Fruit fly (Drosophila melanogaster) whole organism, embryonic: ENCODE measurements around the gene CG7924.

Source experiments
- CG11504 ChIP-seq: fragments of 200-800 bp; sonication (Bioruptor generic); optimal IDR thresholded peaks from 3 replicates; lab custom pipeline; 2019; ENCODE audit warnings: missing biosample characterization, mild to moderate bottlenecking, missing genetic modification characterization, moderate library complexity
- CG12769 ChIP-seq: fragments of 200-800 bp; sonication (Bioruptor generic); optimal IDR thresholded peaks from 2 replicates; lab custom pipeline; 2019; ENCODE audit warnings: missing biosample characterization, mild to moderate bottlenecking, missing genetic modification characterization, moderate library complexity
- CG13894 ChIP-seq: fragments of 200-800 bp; sonication (Bioruptor generic); optimal IDR thresholded peaks from 3 replicates; lab custom pipeline; 2018; ENCODE audit warnings: missing biosample characterization, mild to moderate bottlenecking, missing genetic modification characterization, moderate library complexity
- CG15011 ChIP-seq: fragments of 200-800 bp; sonication (Bioruptor generic); optimal IDR thresholded peaks from 3 replicates; lab custom pipeline; 2018; ENCODE audit warnings: missing biosample characterization, mild to moderate bottlenecking, missing genetic modification characterization
- CG15514 ChIP-seq: fragments of 200-800 bp; sonication (Bioruptor generic); optimal IDR thresholded peaks from 3 replicates; lab custom pipeline; 2017; ENCODE audit warnings: missing biosample characterization, missing genetic modification characterization, mild to moderate bottlenecking, moderate library complexity, missing genetic modification reagents
- CG18011 ChIP-seq: fragments of 200-800 bp; sonication (Bioruptor generic); optimal IDR thresholded peaks from 2 replicates; lab custom pipeline; 2017; ENCODE audit warnings: missing biosample characterization, missing genetic modification characterization, mild to moderate bottlenecking, moderate library complexity, missing genotype
- CG1832 ChIP-seq: fragments of 200-800 bp; sonication (Bioruptor generic); optimal IDR thresholded peaks from 2 replicates; lab custom pipeline; 2017; ENCODE audit warnings: missing biosample characterization, mild to moderate bottlenecking, missing genetic modification characterization, inconsistent platforms
- CG31388 ChIP-seq: fragments of 200-800 bp; sonication (Bioruptor generic); optimal IDR thresholded peaks from 2 replicates; lab custom pipeline; 2016; ENCODE audit warnings: missing biosample characterization, missing genetic modification characterization
- CG34224 ChIP-seq: fragments of 200-800 bp; sonication (Bioruptor generic); IDR thresholded peaks from 3 replicates; pipeline ENCODE4 v1.3.6; 2022; ENCODE audit warnings: missing biosample characterization, missing genetic modification characterization; ENCODE audit not compliant: partially characterized antibody
- CG34422 ChIP-seq: fragments of 200-800 bp; sonication (Bioruptor generic); IDR thresholded peaks from 3 replicates; pipeline ENCODE4 v1.3.6; 2022; ENCODE audit warnings: missing biosample characterization, missing genetic modification characterization
- CG4282 ChIP-seq: fragments of 200-800 bp; sonication (Bioruptor generic); optimal IDR thresholded peaks from 2 replicates; lab custom pipeline; 2016; ENCODE audit warnings: missing biosample characterization, missing genetic modification characterization
- CG4424 ChIP-seq: fragments of 200-800 bp; sonication (Bioruptor generic); optimal IDR thresholded peaks from 3 replicates; lab custom pipeline; 2016; ENCODE audit warnings: missing biosample characterization, missing genetic modification characterization
- CG8478 ChIP-seq: fragments of >200 bp; optimal IDR thresholded peaks from 2 replicates; lab custom pipeline; 2018
- CG9876 ChIP-seq: fragments of 200-800 bp; sonication (Bioruptor generic); optimal IDR thresholded peaks from 2 replicates; lab custom pipeline; 2016; ENCODE audit warnings: missing biosample characterization, missing genetic modification characterization
- CTCF ChIP-seq: fragments of 200-800 bp; sonication (Bioruptor generic); optimal IDR thresholded peaks from 2 replicates; lab custom pipeline; 2017; ENCODE audit warnings: missing biosample characterization, mild to moderate bottlenecking, missing genetic modification characterization, moderate library complexity
- CrebB ChIP-seq: fragments of 200-800 bp; sonication (Bioruptor generic); optimal IDR thresholded peaks from 3 replicates; lab custom pipeline; 2018; ENCODE audit warnings: missing biosample characterization, mild to moderate bottlenecking, missing genetic modification characterization
- Dek ChIP-seq: fragments of 200-800 bp; sonication (Bioruptor generic); optimal IDR thresholded peaks from 3 replicates; lab custom pipeline; 2019; ENCODE audit warnings: missing biosample characterization, mild to moderate bottlenecking, missing genetic modification characterization, moderate library complexity
- HLH4C ChIP-seq: fragments of 200-800 bp; sonication (Bioruptor generic); IDR thresholded peaks from 3 replicates; pipeline ENCODE4 v1.3.6; 2022; ENCODE audit warnings: missing biosample characterization, missing genetic modification characterization; ENCODE audit not compliant: partially characterized antibody
- Jarid2 ChIP-seq: fragments of 200-800 bp; sonication (Bioruptor generic); optimal IDR thresholded peaks from 3 replicates; lab custom pipeline; 2017; ENCODE audit warnings: mild to moderate bottlenecking, missing biosample characterization, missing genetic modification reagents, missing genetic modification characterization
- Med ChIP-seq: fragments of 200-800 bp; sonication (Bioruptor generic); peaks from one replicate; lab custom pipeline; 2016; ENCODE audit warnings: missing biosample characterization, missing genetic modification characterization, mild to moderate bottlenecking, inconsistent platforms, moderate library complexity
- Nf-YA ChIP-seq: fragments of 200-800 bp; sonication (Bioruptor generic); IDR thresholded peaks from 2 replicates; pipeline ENCODE4 v1.3.6; 2022; ENCODE audit warnings: missing biosample characterization, missing genetic modification characterization
- Opbp ChIP-seq: fragments of 200-800 bp; sonication (Bioruptor generic); IDR thresholded peaks from 3 replicates; pipeline ENCODE4 v1.3.6; 2022; ENCODE audit warnings: missing biosample characterization, missing genetic modification characterization; ENCODE audit not compliant: partially characterized antibody
- Pdp1 ChIP-seq, 2 experiments: fragments of 200-800 bp; sonication (Bioruptor generic); optimal IDR thresholded peaks; 3 replicates each; lab custom pipeline; 2016; ENCODE audit warnings: missing biosample characterization in 2 of 2, missing genetic modification characterization in 2 of 2, mild to moderate bottlenecking in 1 of 2, moderate library complexity in 1 of 2
- Scr ChIP-seq: fragments of 200-800 bp; sonication (Bioruptor generic); IDR thresholded peaks from 2 replicates; pipeline ENCODE4 v1.3.6; 2022; ENCODE audit warnings: missing biosample characterization, missing genetic modification characterization; ENCODE audit not compliant: partially characterized antibody
- Trl ChIP-seq, 3 experiments: fragments of >200 bp in 2 of 3; fragments of 200-800 bp in 1 of 3; sonication (Bioruptor generic) in 1 of 3; optimal IDR thresholded peaks; 2 replicates in 1 of 3; 3 replicates in 2 of 3; lab custom pipeline; 2016 to 2017; ENCODE audit warnings: missing biosample characterization in 1 of 3, missing genetic modification characterization in 1 of 3
- chinmo ChIP-seq: fragments of 200-800 bp; sonication (Bioruptor generic); IDR thresholded peaks from 4 replicates; pipeline ENCODE4 v1.3.6; 2022; ENCODE audit warnings: missing biosample characterization, missing genetic modification characterization; ENCODE audit not compliant: partially characterized antibody
- corto ChIP-seq: fragments of 200-800 bp; sonication (Bioruptor generic); optimal IDR thresholded peaks from 2 replicates; lab custom pipeline; 2016; ENCODE audit warnings: missing biosample characterization, mild to moderate bottlenecking, missing genetic modification characterization, moderate library complexity
- crp ChIP-seq, 2 experiments: fragments of 200-800 bp; sonication (Bioruptor generic); optimal IDR thresholded peaks; 2 replicates in 1 of 2; 3 replicates in 1 of 2; lab custom pipeline; 2017; ENCODE audit warnings: missing biosample characterization in 2 of 2, missing genetic modification characterization in 2 of 2, mild to moderate bottlenecking in 1 of 2, moderate library complexity in 1 of 2
- dan ChIP-seq: fragments of 200-800 bp; sonication (Bioruptor generic); IDR thresholded peaks from 2 replicates; pipeline ENCODE4 v1.3.6; 2022; ENCODE audit warnings: missing biosample characterization, missing genetic modification characterization
- esg ChIP-seq: fragments of 200-800 bp; sonication (Bioruptor generic); conservative IDR thresholded peaks from 2 replicates; pipeline ENCODE4 v1.3.6; 2022; ENCODE audit warnings: missing biosample characterization, missing genetic modification characterization
- ewg ChIP-seq: fragments of 200-800 bp; sonication (Bioruptor generic); optimal IDR thresholded peaks from 3 replicates; lab custom pipeline; 2017; ENCODE audit warnings: mild to moderate bottlenecking, missing biosample characterization, missing genetic modification reagents, missing genetic modification characterization
- exex ChIP-seq: fragments of 200-800 bp; sonication (Bioruptor generic); optimal IDR thresholded peaks from 4 replicates; lab custom pipeline; 2018; ENCODE audit warnings: missing biosample characterization, mild to moderate bottlenecking, missing genetic modification characterization, moderate library complexity
- fd3F ChIP-seq: fragments of 200-800 bp; sonication (Bioruptor generic); optimal IDR thresholded peaks from 2 replicates; lab custom pipeline; 2018; ENCODE audit warnings: missing biosample characterization, mild to moderate bottlenecking, missing genetic modification characterization, moderate library complexity
- gce ChIP-seq: fragments of 200-800 bp; sonication (Bioruptor generic); IDR thresholded peaks from 3 replicates; pipeline ENCODE4 v1.3.6; 2022; ENCODE audit warnings: missing biosample characterization, missing genetic modification characterization
- gcm ChIP-seq: fragments of 200-800 bp; sonication (Bioruptor generic); optimal IDR thresholded peaks from 2 replicates; lab custom pipeline; 2019; ENCODE audit warnings: missing biosample characterization, mild to moderate bottlenecking, missing genetic modification characterization, moderate library complexity
- grn ChIP-seq: fragments of 200-800 bp; sonication (Bioruptor generic); optimal IDR thresholded peaks from 3 replicates; lab custom pipeline; 2017; ENCODE audit warnings: missing biosample characterization, missing genetic modification characterization
- gsb ChIP-seq: fragments of 200-800 bp; sonication (Bioruptor generic); IDR thresholded peaks from 2 replicates; pipeline ENCODE4 v1.3.6; 2022; ENCODE audit warnings: missing biosample characterization, missing genetic modification characterization
- her ChIP-seq: fragments of 200-800 bp; sonication (Bioruptor generic); optimal IDR thresholded peaks from 2 replicates; lab custom pipeline; 2016; ENCODE audit warnings: missing biosample characterization, missing genetic modification characterization
- hth ChIP-seq: fragments of >200 bp; optimal IDR thresholded peaks from 2 replicates; lab custom pipeline; 2017; ENCODE audit warnings: inconsistent platforms
- jing ChIP-seq: fragments of 200-800 bp; sonication (Bioruptor generic); optimal IDR thresholded peaks from 2 replicates; lab custom pipeline; 2018; ENCODE audit warnings: missing biosample characterization, mild to moderate bottlenecking, missing genetic modification characterization
- kni ChIP-seq: fragments of 200-800 bp; sonication (Bioruptor generic); optimal IDR thresholded peaks from 3 replicates; lab custom pipeline; 2017; ENCODE audit warnings: mild to moderate bottlenecking, missing biosample characterization, missing genetic modification reagents, missing genetic modification characterization
- pho ChIP-seq: fragments of 200-800 bp; sonication (Bioruptor generic); optimal IDR thresholded peaks from 2 replicates; lab custom pipeline; 2016; ENCODE audit warnings: missing biosample characterization, missing genetic modification characterization
- pita ChIP-seq: fragments of 200-800 bp; sonication (Bioruptor generic); optimal IDR thresholded peaks from 2 replicates; lab custom pipeline; 2017; ENCODE audit warnings: missing biosample characterization, mild to moderate bottlenecking, missing genetic modification characterization
- sd ChIP-seq: fragments of 200-800 bp; sonication (Bioruptor generic); optimal IDR thresholded peaks from 3 replicates; lab custom pipeline; 2018; ENCODE audit warnings: missing biosample characterization, mild to moderate bottlenecking, missing genetic modification characterization, moderate library complexity
- sens ChIP-seq: fragments of 200-800 bp; sonication (Bioruptor generic); peaks from one replicate; lab custom pipeline; 2016; ENCODE audit warnings: missing biosample characterization, missing genetic modification characterization
- stc ChIP-seq: fragments of 200-800 bp; sonication (Bioruptor generic); IDR thresholded peaks from 2 replicates; pipeline ENCODE4 v1.3.6; 2022; ENCODE audit warnings: missing biosample characterization, missing genetic modification characterization
- zf30C ChIP-seq: fragments of 200-800 bp; sonication (Bioruptor generic); optimal IDR thresholded peaks from 3 replicates; lab custom pipeline; 2018; ENCODE audit warnings: missing biosample characterization, mild to moderate bottlenecking, missing genetic modification characterization
- zfh1 ChIP-seq: fragments of 200-800 bp; sonication (Bioruptor generic); IDR thresholded peaks from 3 replicates; pipeline ENCODE4 v1.3.6; 2022; ENCODE audit warnings: missing biosample characterization, missing genetic modification characterization

Gene CG7924

dm6 chr3L:14220611-14221497 lies 12.4 kb upstream of the CG7924 start (continued):
- TF ChIP-seq pho (GFP tag; lab: Kevin White, UChicago) (no peak), gsb (no peak), CTCF (GFP tag; lab: Kevin White, UChicago) (peak; percentile 18), CG4424 (no peak), Dek (tag; lab: Kevin White, UChicago) (no peak), Jarid2 (GFP tag; lab: Kevin White, UChicago) (no peak), ewg (GFP tag; lab: Kevin White, UChicago) (peak; percentile 78), zf30C (no peak), esg (GFP tag; lab: Robert Waterston, UW) (no peak), fd3F (no peak), CG8478 (lab: Kevin White, UChicago) (no peak), zfh1 (GFP tag; lab: Robert Waterston, UW) (0 out of 3 replicates have a peak, but pooled peaks have one; percentile 12), CG18011 (no peak), her (GFP tag; lab: Kevin White, UChicago) (no peak), Trl (optimal IDR thresholded peaks at IDR 0.05; lab: Kevin White, UChicago) (peak; percentile 51 to 86), Trl (GFP tag; optimal IDR thresholded peaks at IDR 0.05; lab: Kevin White, UChicago) (no peak), Nf-YA (no peak), CG12769 (tag; lab: Kevin White, UChicago) (peak; percentile 75), corto (GFP tag; lab: Kevin White, UChicago) (no peak), pita (GFP tag; lab: Kevin White, UChicago) (peak; percentile 12), Med (peak; percentile 69), CG15011 (GFP tag; lab: Kevin White, UChicago) (no peak), sens (peak; percentile 74), sd (tag; lab: Kevin White, UChicago) (peak; percentile 83), CG9876 (GFP tag; lab: Kevin White, UChicago) (no peak), CG4282 (GFP tag; lab: Kevin White, UChicago) (no peak), kni (GFP tag; lab: Kevin White, UChicago) (peak; percentile 22), hth (lab: Kevin White, UChicago) (no peak), Opbp (GFP tag; lab: Robert Waterston, UW) (no peak), CG13894 (tag; lab: Kevin White, UChicago) (no peak), stc (GFP tag; lab: Robert Waterston, UW) (no peak), CG11504 (no peak), Scr (GFP tag; lab: Robert Waterston, UW) (no peak), CG34224 (GFP tag; lab: Robert Waterston, UW) (peak; percentile 6; the same call in 1 of the 3 replicates), crp (GFP tag; optimal IDR thresholded peaks at IDR 0.05; lab: Kevin White, UChicago) (peak in 1 of 2 experiments; percentile 27), dan (GFP tag; lab: Robert Waterston, UW) (no peak), CG1832 (GFP tag; lab: Kevin White, UChicago) (no peak), chinmo (GFP tag; lab: Robert Waterston, UW) (0 out of 4 replicates have a peak, but pooled peaks have one; percentile 27), exex (tag; lab: Kevin White, UChicago) (no peak), CrebB (tag; lab: Kevin White, UChicago) (no peak), Pdp1 (GFP tag; optimal IDR thresholded peaks at IDR 0.05; lab: Kevin White, UChicago) (peak in 1 of 2 experiments; percentile 2), CG34422 (GFP tag; lab: Robert Waterston, UW) (no peak), CG15514 (GFP tag; lab: Kevin White, UChicago) (no peak), jing (GFP tag; lab: Kevin White, UChicago) (no peak), gcm (GFP tag; lab: Kevin White, UChicago) (peak; percentile 70), HLH4C (GFP tag; lab: Robert Waterston, UW) (peak; percentile 20; the same call in 1 of the 3 replicates), gce (GFP tag; lab: Robert Waterston, UW) (no peak), grn (GFP tag; lab: Kevin White, UChicago) (no peak), CG31388 (GFP tag; lab: Kevin White, UChicago) (no peak)
